Fruit fly (Drosophila melanogaster) whole organism, embryonic: ENCODE data around the gene CG12081.

Experiments
- Bteb2 ChIP-seq: fragments of 200-800 bp; sonication (Bioruptor generic); optimal IDR thresholded peaks from 2 replicates; lab custom pipeline; 2016; ENCODE audit warnings: missing biosample characterization, missing genetic modification characterization
- CG10979 ChIP-seq: fragments of 200-800 bp; sonication (Bioruptor generic); optimal IDR thresholded peaks from 2 replicates; lab custom pipeline; 2018; ENCODE audit warnings: missing biosample characterization, mild to moderate bottlenecking, missing genetic modification characterization, moderate library complexity
- CG11504 ChIP-seq: fragments of 200-800 bp; sonication (Bioruptor generic); optimal IDR thresholded peaks from 3 replicates; lab custom pipeline; 2019; ENCODE audit warnings: missing biosample characterization, mild to moderate bottlenecking, missing genetic modification characterization, moderate library complexity
- CG1233 ChIP-seq: fragments of 200-800 bp; sonication (Bioruptor generic); optimal IDR thresholded peaks from 4 replicates; lab custom pipeline; 2018; ENCODE audit warnings: missing biosample characterization, mild to moderate bottlenecking, missing genetic modification characterization
- CG12391 ChIP-seq: fragments of 200-800 bp; sonication (Bioruptor generic); optimal IDR thresholded peaks from 3 replicates; lab custom pipeline; 2018; ENCODE audit warnings: missing biosample characterization, mild to moderate bottlenecking, missing genetic modification characterization, moderate library complexity
- CG13424 ChIP-seq: fragments of 200-800 bp; sonication (Bioruptor generic); optimal IDR thresholded peaks from 2 replicates; lab custom pipeline; 2019; ENCODE audit warnings: missing biosample characterization, mild to moderate bottlenecking, missing genetic modification characterization, moderate library complexity
- CG14441 ChIP-seq: fragments of 200-800 bp; sonication (Bioruptor generic); IDR thresholded peaks from 2 replicates; pipeline ENCODE4 v1.3.6; 2022; ENCODE audit warnings: missing biosample characterization, missing genetic modification characterization
- CG15479 ChIP-seq: fragments of 200-800 bp; sonication (Bioruptor generic); optimal IDR thresholded peaks from 3 replicates; lab custom pipeline; 2019; ENCODE audit warnings: missing biosample characterization, mild to moderate bottlenecking, missing genetic modification characterization, moderate library complexity
- CG15514 ChIP-seq: fragments of 200-800 bp; sonication (Bioruptor generic); optimal IDR thresholded peaks from 3 replicates; lab custom pipeline; 2017; ENCODE audit warnings: missing biosample characterization, missing genetic modification characterization, mild to moderate bottlenecking, moderate library complexity, missing genetic modification reagents
- CG1603 ChIP-seq: fragments of 200-800 bp; sonication (Bioruptor generic); optimal IDR thresholded peaks from 2 replicates; lab custom pipeline; 2019; ENCODE audit warnings: missing biosample characterization, mild to moderate bottlenecking, missing genetic modification characterization, moderate library complexity
- CG17361 ChIP-seq: fragments of 200-800 bp; sonication (Bioruptor generic); IDR thresholded peaks from 3 replicates; pipeline ENCODE4 v1.3.6; 2022; ENCODE audit warnings: missing biosample characterization, missing genetic modification characterization
- CG18764 ChIP-seq: fragments of 200-800 bp; sonication (Bioruptor generic); optimal IDR thresholded peaks from 3 replicates; lab custom pipeline; 2016; ENCODE audit warnings: missing biosample characterization, missing genetic modification characterization
- CG2120 ChIP-seq: fragments of 200-800 bp; sonication (Bioruptor generic); optimal IDR thresholded peaks from 3 replicates; lab custom pipeline; 2016; ENCODE audit warnings: missing biosample characterization, missing genetic modification characterization
- CG2889 ChIP-seq: fragments of 200-800 bp; sonication (Bioruptor generic); IDR thresholded peaks from 3 replicates; pipeline ENCODE4 v1.3.6; 2022; ENCODE audit warnings: missing biosample characterization, missing genetic modification characterization
- CG3281 ChIP-seq: fragments of 200-800 bp; sonication (Bioruptor generic); optimal IDR thresholded peaks from 3 replicates; lab custom pipeline; 2017; ENCODE audit warnings: missing biosample characterization, mild to moderate bottlenecking, missing genetic modification characterization
- CG4424 ChIP-seq: fragments of 200-800 bp; sonication (Bioruptor generic); optimal IDR thresholded peaks from 3 replicates; lab custom pipeline; 2016; ENCODE audit warnings: missing biosample characterization, missing genetic modification characterization
- CG4820 ChIP-seq: fragments of 200-800 bp; sonication (Bioruptor generic); optimal IDR thresholded peaks from 3 replicates; lab custom pipeline; 2016; ENCODE audit warnings: missing biosample characterization, missing genetic modification characterization
- CG9215 ChIP-seq: fragments of 200-800 bp; sonication (Bioruptor generic); IDR thresholded peaks from 2 replicates; pipeline ENCODE4 v1.3.6; 2022; ENCODE audit warnings: missing biosample characterization, missing genetic modification characterization
- CoRest ChIP-seq: fragments of 200-800 bp; sonication (Bioruptor generic); optimal IDR thresholded peaks from 3 replicates; lab custom pipeline; 2018; ENCODE audit warnings: missing biosample characterization, mild to moderate bottlenecking, missing genetic modification characterization, moderate library complexity
- CrebB ChIP-seq: fragments of 200-800 bp; sonication (Bioruptor generic); optimal IDR thresholded peaks from 3 replicates; lab custom pipeline; 2018; ENCODE audit warnings: missing biosample characterization, mild to moderate bottlenecking, missing genetic modification characterization
- Dbx ChIP-seq: fragments of 200-800 bp; sonication (Bioruptor generic); IDR thresholded peaks from 3 replicates; pipeline ENCODE4 v1.3.6; 2022; ENCODE audit warnings: missing biosample characterization, missing genetic modification characterization
- Dek ChIP-seq: fragments of 200-800 bp; sonication (Bioruptor generic); optimal IDR thresholded peaks from 3 replicates; lab custom pipeline; 2019; ENCODE audit warnings: missing biosample characterization, mild to moderate bottlenecking, missing genetic modification characterization, moderate library complexity
- Ets65A ChIP-seq: fragments of 200-800 bp; sonication (Bioruptor generic); peaks from one replicate; lab custom pipeline; 2016; ENCODE audit warnings: missing biosample characterization, missing genetic modification characterization
- GATAe ChIP-seq: fragments of 200-800 bp; sonication (Bioruptor generic); conservative IDR thresholded peaks from 2 replicates; pipeline ENCODE4 v1.3.6; 2022; ENCODE audit warnings: missing biosample characterization, missing genetic modification characterization
- HHEX ChIP-seq: fragments of 200-800 bp; sonication (Bioruptor generic); optimal IDR thresholded peaks from 3 replicates; lab custom pipeline; 2017; ENCODE audit warnings: missing biosample characterization, mild to moderate bottlenecking, missing genetic modification characterization, missing genetic modification reagents
- HLH3B ChIP-seq: fragments of 200-800 bp; sonication (Bioruptor generic); IDR thresholded peaks from 2 replicates; pipeline ENCODE4 v1.3.6; 2022; ENCODE audit warnings: missing biosample characterization, missing genetic modification characterization
- Hand ChIP-seq: fragments of 200-800 bp; sonication (Bioruptor generic); optimal IDR thresholded peaks from 2 replicates; lab custom pipeline; 2017; ENCODE audit warnings: mild to moderate bottlenecking, missing biosample characterization, missing genetic modification reagents, missing genetic modification characterization
- Hr39 ChIP-seq: fragments of >200 bp; optimal IDR thresholded peaks from 2 replicates; lab custom pipeline; 2017
- Hr78 ChIP-seq, 2 experiments: fragments of 200-800 bp in 1 of 2; fragments of >200 bp in 1 of 2; sonication (Bioruptor generic) in 1 of 2; optimal IDR thresholded peaks; 2 replicates each; lab custom pipeline; 2017 to 2019; ENCODE audit warnings: missing biosample characterization in 2 of 2, missing genetic modification characterization in 2 of 2, mild to moderate bottlenecking in 1 of 2, moderate library complexity in 1 of 2
- Kr ChIP-seq: fragments of 200-800 bp; sonication (Bioruptor generic); optimal IDR thresholded peaks from 2 replicates; lab custom pipeline; 2017; ENCODE audit warnings: missing biosample characterization, mild to moderate bottlenecking, missing genetic modification characterization
- Trl ChIP-seq, 3 experiments: fragments of >200 bp in 2 of 3; fragments of 200-800 bp in 1 of 3; sonication (Bioruptor generic) in 1 of 3; optimal IDR thresholded peaks; 2 replicates in 1 of 3; 3 replicates in 2 of 3; lab custom pipeline; 2016 to 2017; ENCODE audit warnings: missing biosample characterization in 1 of 3, missing genetic modification characterization in 1 of 3
- Xrp1 ChIP-seq: fragments of 200-800 bp; sonication (Bioruptor generic); IDR thresholded peaks from 2 replicates; pipeline ENCODE4 v1.3.6; 2022; ENCODE audit warnings: missing biosample characterization, missing genetic modification characterization
- bsh ChIP-seq, 2 experiments: fragments of 200-800 bp; sonication (Bioruptor generic); optimal IDR thresholded peaks; 2 replicates each; lab custom pipeline; 2017 to 2018; ENCODE audit warnings: mild to moderate bottlenecking in 2 of 2, missing biosample characterization in 2 of 2, missing genetic modification characterization in 2 of 2, moderate library complexity in 1 of 2
- chn ChIP-seq: fragments of 200-800 bp; sonication (Bioruptor generic); optimal IDR thresholded peaks from 2 replicates; lab custom pipeline; 2016; ENCODE audit warnings: missing biosample characterization, missing genetic modification characterization
- disco-r ChIP-seq: fragments of 200-800 bp; sonication (Bioruptor generic); optimal IDR thresholded peaks from 2 replicates; lab custom pipeline; 2016; ENCODE audit warnings: missing biosample characterization, missing genetic modification characterization
- grau ChIP-seq: fragments of 200-800 bp; optimal IDR thresholded peaks from 3 replicates; lab custom pipeline; 2019; ENCODE audit warnings: missing biosample characterization, mild to moderate bottlenecking, missing genetic modification characterization, moderate library complexity
- grn ChIP-seq: fragments of 200-800 bp; sonication (Bioruptor generic); optimal IDR thresholded peaks from 3 replicates; lab custom pipeline; 2017; ENCODE audit warnings: missing biosample characterization, missing genetic modification characterization
- her ChIP-seq: fragments of 200-800 bp; sonication (Bioruptor generic); optimal IDR thresholded peaks from 2 replicates; lab custom pipeline; 2016; ENCODE audit warnings: missing biosample characterization, missing genetic modification characterization
- jumu ChIP-seq: fragments of 200-800 bp; sonication (Bioruptor generic); optimal IDR thresholded peaks from 3 replicates; lab custom pipeline; 2016; ENCODE audit warnings: missing biosample characterization, missing genetic modification characterization
- kay ChIP-seq: fragments of 200-800 bp; sonication (Bioruptor generic); optimal IDR thresholded peaks from 2 replicates; lab custom pipeline; 2016; ENCODE audit warnings: missing biosample characterization, missing genetic modification characterization
- nerfin-1 ChIP-seq: fragments of 200-800 bp; sonication (Bioruptor generic); optimal IDR thresholded peaks from 3 replicates; lab custom pipeline; 2019; ENCODE audit warnings: missing biosample characterization, mild to moderate bottlenecking, missing genetic modification characterization, moderate library complexity
- org-1 ChIP-seq: fragments of 200-800 bp; sonication (Bioruptor generic); optimal IDR thresholded peaks from 2 replicates; lab custom pipeline; 2017; ENCODE audit warnings: missing biosample characterization, missing genetic modification characterization
- otp ChIP-seq: fragments of 200-800 bp; sonication (Bioruptor generic); IDR thresholded peaks from 3 replicates; pipeline ENCODE4, ENCODE4 v1.3.6; 2022; ENCODE audit warnings: missing biosample characterization, missing genetic modification characterization
- phol ChIP-seq: fragments of 200-800 bp; sonication (Bioruptor generic); optimal IDR thresholded peaks from 3 replicates; lab custom pipeline; 2018; ENCODE audit warnings: missing biosample characterization, mild to moderate bottlenecking, missing genetic modification characterization, moderate library complexity
- prd ChIP-seq, 3 experiments: fragments of >200 bp in 2 of 3; fragments of 200-800 bp in 1 of 3; sonication (Bioruptor generic) in 1 of 3; optimal IDR thresholded peaks in 2 of 3; IDR thresholded peaks in 1 of 3; 2 replicates in 2 of 3; 3 replicates in 1 of 3; pipeline versions ENCODE4 v1.3.6 to Lab custom; 2017 to 2022; ENCODE audit warnings: missing biosample characterization in 1 of 3, missing genetic modification characterization in 1 of 3
- pros ChIP-seq: fragments of 200-800 bp; sonication (Bioruptor generic); optimal IDR thresholded peaks from 3 replicates; lab custom pipeline; 2019; ENCODE audit warnings: missing biosample characterization, mild to moderate bottlenecking, missing genetic modification characterization, moderate library complexity
- tx ChIP-seq: fragments of 200-800 bp; sonication (Bioruptor generic); optimal IDR thresholded peaks from 2 replicates; lab custom pipeline; 2016; ENCODE audit warnings: missing biosample characterization, missing genetic modification characterization
- zf30C ChIP-seq: fragments of 200-800 bp; sonication (Bioruptor generic); optimal IDR thresholded peaks from 3 replicates; lab custom pipeline; 2018; ENCODE audit warnings: missing biosample characterization, mild to moderate bottlenecking, missing genetic modification characterization
- zfh2 ChIP-seq: fragments of 200-800 bp; sonication (Bioruptor generic); optimal IDR thresholded peaks from 2 replicates; lab custom pipeline; 2016; ENCODE audit warnings: missing biosample characterization, missing genetic modification characterization

The CG12081 gene

DNA sequence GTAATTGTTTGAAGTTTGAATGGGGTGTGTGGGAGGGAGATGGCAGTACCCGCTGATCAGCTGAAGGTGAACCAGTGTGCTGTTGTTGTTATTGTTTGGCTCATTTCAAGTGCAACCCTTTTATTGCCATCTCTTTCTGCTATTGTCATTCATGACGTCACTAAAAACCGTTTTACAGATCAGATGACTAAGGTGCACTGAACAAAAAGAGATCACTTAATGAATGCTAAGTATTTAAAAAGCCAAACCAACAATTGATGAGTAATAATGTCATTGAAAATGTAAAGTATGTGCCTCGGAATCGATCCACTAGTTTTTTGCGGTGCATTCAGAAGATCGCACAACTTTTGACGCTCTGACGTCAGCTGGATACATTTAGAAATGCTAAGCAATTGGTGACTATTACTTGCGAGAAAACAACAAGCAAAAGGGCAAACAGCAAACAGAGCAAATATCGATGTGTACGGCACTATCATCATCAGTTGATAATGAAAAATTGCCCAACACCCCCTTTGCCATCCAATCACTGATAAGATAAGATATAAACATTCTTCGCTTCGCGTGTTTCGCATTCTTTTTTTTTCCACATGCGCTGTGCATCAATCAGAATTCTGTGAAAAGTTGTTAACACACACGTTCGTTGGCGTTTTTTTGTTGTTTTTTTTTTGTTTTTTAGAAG lies 13.8 kb upstream of the CG12081 start:
- TF ChIP-seq CG2120 (GFP tag; lab: Kevin White, UChicago), result peak; percentile 44
- peak; percentile 9 for TF ChIP-seq pros
- TF ChIP-seq otp (GFP tag; lab: Robert Waterston, UW), result 0 out of 3 replicates have a peak, but pooled peaks have one; percentile 18
- no peak for TF ChIP-seq prd (optimal IDR thresholded peaks at IDR 0.05; lab: Kevin White, UChicago)
- peak; percentile 50; the same call in 1 of the 3 replicates for TF ChIP-seq prd (GFP tag; IDR thresholded peaks at IDR 0.05; lab: Robert Waterston, UW)
- peak; percentile 14 for TF ChIP-seq Bteb2
- TF ChIP-seq CG10979, result peak; percentile 11
- TF ChIP-seq phol, result peak; percentile 4
- TF ChIP-seq chn (GFP tag; lab: Kevin White, UChicago), result no peak
- TF ChIP-seq CG1233, result no peak
- no peak for TF ChIP-seq Hr78 (GFP tag; optimal IDR thresholded peaks at IDR 0.05; lab: Kevin White, UChicago)
- TF ChIP-seq disco-r (GFP tag; lab: Kevin White, UChicago), result no peak
- no peak for TF ChIP-seq CG4820 (GFP tag; lab: Kevin White, UChicago)
- peak; percentile 44 for TF ChIP-seq org-1 (GFP tag; lab: Kevin White, UChicago)
- TF ChIP-seq her (GFP tag; lab: Kevin White, UChicago), result peak; percentile 64
- peak; percentile 46 for TF ChIP-seq Xrp1
- no peak for TF ChIP-seq CG18764 (GFP tag; lab: Kevin White, UChicago)
- TF ChIP-seq nerfin-1 (tag; lab: Kevin White, UChicago), result no peak
- TF ChIP-seq zfh2 (GFP tag; lab: Kevin White, UChicago), result peak; percentile 31
- peak; percentile 13 for TF ChIP-seq tx (GFP tag; lab: Kevin White, UChicago)
- TF ChIP-seq Ets65A, result peak; percentile 62
- peak; percentile 36 for TF ChIP-seq zf30C (GFP tag; lab: Kevin White, UChicago)
- peak; percentile 49 for TF ChIP-seq CG11504
- peak; percentile 95 for TF ChIP-seq GATAe (GFP tag; lab: Robert Waterston, UW)
- peak; percentile 12 for TF ChIP-seq grn (GFP tag; lab: Kevin White, UChicago)
- peak; percentile 52 for TF ChIP-seq grau (tag; lab: Kevin White, UChicago)
- TF ChIP-seq CG3281 (GFP tag; lab: Kevin White, UChicago), result peak; percentile 27
- TF ChIP-seq Hand (GFP tag; lab: Kevin White, UChicago), result no peak
- TF ChIP-seq CG12391 (tag; lab: Kevin White, UChicago), result peak; percentile 52
- TF ChIP-seq CG17361 (GFP tag; lab: Robert Waterston, UW), result no peak
- TF ChIP-seq CG14441 (GFP tag; lab: Robert Waterston, UW), result peak; percentile 46; the same call in 1 of the 2 replicates
- TF ChIP-seq CG15514 (GFP tag; lab: Kevin White, UChicago), result peak; percentile 38
- peak; percentile 36 for TF ChIP-seq CG15479 (GFP tag; lab: Kevin White, UChicago)
- no peak for TF ChIP-seq CG9215 (GFP tag; lab: Robert Waterston, UW)
- TF ChIP-seq Hr39, result no peak
- peak; percentile 26 for TF ChIP-seq Dek (tag; lab: Kevin White, UChicago)
- TF ChIP-seq bsh (GFP tag; optimal IDR thresholded peaks at IDR 0.05; lab: Kevin White, UChicago), result peak in 1 of 2 experiments; percentile 8
- peak; percentile 50 for TF ChIP-seq CG1603 (tag; lab: Kevin White, UChicago)
- peak; percentile 34; the same call in 1 of the 2 replicates for TF ChIP-seq HLH3B
- TF ChIP-seq CG2889 (GFP tag; lab: Robert Waterston, UW), result no peak
- TF ChIP-seq Trl (optimal IDR thresholded peaks at IDR 0.05; lab: Kevin White, UChicago), result no peak
- peak; percentile 1 for TF ChIP-seq Trl (GFP tag; optimal IDR thresholded peaks at IDR 0.05; lab: Kevin White, UChicago)
- peak; percentile 45 for TF ChIP-seq kay
- TF ChIP-seq HHEX (GFP tag; lab: Kevin White, UChicago), result no peak
- peak; percentile 7 for TF ChIP-seq Kr
- no peak for TF ChIP-seq Dbx (GFP tag; lab: Robert Waterston, UW)
- peak; percentile 26 for TF ChIP-seq CrebB
- no peak for TF ChIP-seq CG4424
- peak; percentile 11 for TF ChIP-seq CoRest (tag; lab: Kevin White, UChicago)
- TF ChIP-seq CG13424 (tag; lab: Kevin White, UChicago), result peak; percentile 18
- no peak for TF ChIP-seq jumu (GFP tag; lab: Kevin White, UChicago)
